Worm (Caenorhabditis elegans) whole organism, L1 larva: Measurements from ENCODE around the gene Y113G7B.28.

Source experiments
- ceh-82 ChIP-seq, 3 experiments: fragments of 150-350 bp in 1 of 3; sonication (generic microtip) in 2 of 3; optimal IDR thresholded peaks; 2 replicates each; lab custom pipeline; 2014 to 2017; ENCODE audit warnings: missing biosample characterization in 3 of 3, missing genetic modification characterization in 3 of 3
- elt-3 ChIP-seq, 6 experiments: fragments of 150-350 bp in 1 of 6; sonication (generic microtip); optimal IDR thresholded peaks; 2 replicates each; lab custom pipeline; 2017 to 2018; ENCODE audit warnings: missing biosample characterization in 6 of 6, missing genetic modification characterization in 6 of 6, inconsistent platforms in 1 of 6
- ets-5 ChIP-seq: fragments of 200-800 bp; sonication (Bioruptor generic); IDR thresholded peaks from 2 replicates; pipeline ENCODE4 v1.3.6; 2022; ENCODE audit warnings: missing genetic modification characterization, missing compliant biosample characterization
- hlh-4 ChIP-seq: sonication (generic microtip); optimal IDR thresholded peaks from 2 replicates; lab custom pipeline; 2016; ENCODE audit warnings: mild to moderate bottlenecking, missing genetic modification characterization, missing compliant biosample characterization
- isw-1 ChIP-seq: fragments of 200-800 bp; sonication (Bioruptor generic); IDR thresholded peaks from 2 replicates; pipeline ENCODE4 v1.3.6; 2022; ENCODE audit warnings: missing genetic modification characterization, missing compliant biosample characterization
- snpc-4 ChIP-seq: fragments of 150-350 bp; optimal IDR thresholded peaks from 2 replicates; lab custom pipeline; 2014; ENCODE audit warnings: missing biosample characterization, missing genetic modification characterization

ce11 chrV:20195451-20196036 is at the start of gene Y113G7B.28, which contains the start of gene srh-217:
- TF ChIP-seq isw-1 (GFP tag; lab: Robert Waterston, UW) (no peak), elt-3 (tag; optimal IDR thresholded peaks at IDR 0.05; lab: Kevin White, UChicago) (no peak), ceh-82 (tag; optimal IDR thresholded peaks at IDR 0.05; lab: Kevin White, UChicago) (no peak), hlh-4 (tag; lab: Kevin White, UChicago) (no peak), snpc-4 (tag; lab: Kevin White, UChicago) (no peak), ets-5 (GFP tag; lab: Robert Waterston, UW) (no peak)
